Worm (Caenorhabditis elegans) whole organism, L2 larva: Measurements from ENCODE around the gene F17E9.4.

Experiments
- alr-1 ChIP-seq: fragments of 150-350 bp; optimal IDR thresholded peaks from 2 replicates; lab custom pipeline; 2014; ENCODE audit warnings: missing biosample characterization, missing genetic modification characterization
- aly-2 ChIP-seq: fragments of 150-350 bp; optimal IDR thresholded peaks from 2 replicates; lab custom pipeline; 2014; ENCODE audit warnings: missing biosample characterization, missing genetic modification characterization
- fos-1 ChIP-seq: fragments of 150-350 bp; optimal IDR thresholded peaks from 2 replicates; lab custom pipeline; 2014; ENCODE audit warnings: missing biosample characterization, missing genetic modification characterization
- nhr-12 ChIP-seq: fragments of 150-350 bp; optimal IDR thresholded peaks from 2 replicates; lab custom pipeline; 2014; ENCODE audit warnings: missing biosample characterization, missing genetic modification characterization
- nhr-77 ChIP-seq: fragments of 150-350 bp; optimal IDR thresholded peaks from 2 replicates; lab custom pipeline; 2014; ENCODE audit warnings: missing biosample characterization, missing genetic modification characterization
- unc-55 ChIP-seq: fragments of 150-350 bp; sonication (generic microtip); optimal IDR thresholded peaks from 3 replicates; lab custom pipeline; 2014; ENCODE audit warnings: missing biosample characterization, missing genetic modification reagents, missing genetic modification characterization
- unc-62 ChIP-seq: fragments of 150-350 bp; optimal IDR thresholded peaks from 2 replicates; lab custom pipeline; 2014; ENCODE audit warnings: missing biosample characterization, missing genetic modification reagents, missing genetic modification characterization

ce11 chrIV:8333988-8334863 is 13.9 kb upstream of the F17E9.4 start, which contains the start of gene his-32:
- TF ChIP-seq aly-2, result no peak
- TF ChIP-seq nhr-77 (tag; lab: Kevin White, UChicago), result no peak
- TF ChIP-seq nhr-12 (tag; lab: Kevin White, UChicago), result no peak
- no peak for TF ChIP-seq alr-1 (tag; lab: Kevin White, UChicago)
- TF ChIP-seq unc-62 (GFP tag; lab: Kevin White, UChicago), result no peak
- TF ChIP-seq unc-55 (GFP tag; lab: Kevin White, UChicago), result no peak
- TF ChIP-seq fos-1 (tag; lab: Kevin White, UChicago), result peak; percentile 21
